Fruit fly (Drosophila melanogaster): ENCODE data around the gene Mi-2.

Gene Mi-2

dm6 chr3L:19872465-19872883 lies 37.5 kb downstream of the Mi-2 start (continued):
- TF ChIP-seq caup (GFP tag; optimal IDR thresholded peaks at IDR 0.05; ENCODE audit: severe bottlenecking), result no peak
- TF ChIP-seq tna (GFP tag; IDR thresholded peaks at IDR 0.05; ENCODE audit: partially characterized antibody), result 0 out of 2 replicates have a peak, but pooled peaks have one; percentile 23
- no peak for TF ChIP-seq CG18262 (tag; optimal IDR thresholded peaks at IDR 0.05)
- TF ChIP-seq esg (GFP tag; conservative IDR thresholded peaks at IDR 0.05), result no peak
- TF ChIP-seq CG1792 (GFP tag; optimal IDR thresholded peaks at IDR 0.05), result no peak
- TF ChIP-seq Hr78 (GFP tag; optimal IDR thresholded peaks at IDR 0.05), result no peak

DNA sequence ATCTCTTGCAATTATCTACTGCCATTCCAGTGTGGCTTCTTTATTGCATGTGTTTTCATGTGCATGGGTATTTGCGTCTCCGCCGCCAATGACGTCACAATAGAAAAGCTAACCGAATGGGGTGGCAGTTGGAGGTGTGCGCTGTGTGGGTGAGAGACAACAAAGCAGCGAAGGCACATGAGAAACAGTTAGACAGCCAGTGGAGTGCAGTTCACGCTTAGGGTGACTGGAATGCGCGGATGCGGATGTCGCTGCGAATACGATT lies 38.4 kb downstream of the Mi-2 start:
- TF ChIP-seq Stat92E (GFP tag; optimal IDR thresholded peaks at IDR 0.05) (no peak), CG4404 (GFP tag; IDR thresholded peaks at IDR 0.05) (no peak), HLH3B (GFP tag; IDR thresholded peaks at IDR 0.05) (no peak), HmgD (GFP tag; optimal IDR thresholded peaks at IDR 0.05) (no peak), nerfin-1 (tag; optimal IDR thresholded peaks at IDR 0.05) (peak; percentile 92), NK7.1 (GFP tag; optimal IDR thresholded peaks at IDR 0.05) (no peak), fu2 (GFP tag; optimal IDR thresholded peaks at IDR 0.05) (no peak), sens (GFP tag) (peak; percentile 50), Dip3 (GFP tag; optimal IDR thresholded peaks at IDR 0.05) (no peak), CG11504 (tag; optimal IDR thresholded peaks at IDR 0.05) (no peak), NC2β (GFP tag; optimal IDR thresholded peaks at IDR 0.05) (no peak), CG11696 (GFP tag; IDR thresholded peaks at IDR 0.05) (no peak), CG3065 (GFP tag; optimal IDR thresholded peaks at IDR 0.05) (no peak), cg (GFP tag; optimal IDR thresholded peaks at IDR 0.05) (no peak), vvl (GFP tag; IDR thresholded peaks at IDR 0.05) (no peak), mam (GFP tag; optimal IDR thresholded peaks at IDR 0.05) (no peak), lab (GFP tag; optimal IDR thresholded peaks at IDR 0.05) (no peak), stwl (tag; optimal IDR thresholded peaks at IDR 0.05) (no peak), crol (GFP tag; IDR thresholded peaks at IDR 0.05) (no peak), gem (tag; optimal IDR thresholded peaks at IDR 0.05) (no peak), CG12071 (GFP tag; optimal IDR thresholded peaks at IDR 0.05) (no peak), stc (GFP tag; IDR thresholded peaks at IDR 0.05) (peak; percentile 21; the same call in 1 of the 2 replicates), Med (GFP tag) (peak; percentile 10), CG13775 (GFP tag; optimal IDR thresholded peaks at IDR 0.05) (peak; percentile 81)

dm6 chr3L:19870843-19871666 lies 39.0 kb downstream of the Mi-2 start, which contains the start of the genes Rab8 and Usp32:
TSS of gene Rab8 (minus strand) at chr3L:19871078.
TSS of gene Usp32 (plus strand) at chr3L:19871139.
- peak; percentile 56 for TF ChIP-seq CG9437 (GFP tag; optimal IDR thresholded peaks at IDR 0.05)
- no peak for TF ChIP-seq dimm (GFP tag; IDR thresholded peaks at IDR 0.05)
- peak; percentile 23 for TF ChIP-seq gsb-n (tag; optimal IDR thresholded peaks at IDR 0.05)
- TF ChIP-seq Optix (GFP tag; IDR thresholded peaks at IDR 0.05), result 0 out of 3 replicates have a peak, but pooled peaks have one; percentile 43
- no peak for TF ChIP-seq slou (GFP tag; optimal IDR thresholded peaks at IDR 0.05)
- TF ChIP-seq sc (optimal IDR thresholded peaks at IDR 0.05), result no peak
- TF ChIP-seq sc (GFP tag; optimal IDR thresholded peaks at IDR 0.05), result peak; percentile 18
- peak; percentile 49 for TF ChIP-seq CG9727 (GFP tag; optimal IDR thresholded peaks at IDR 0.05)
- TF ChIP-seq CG12769 (tag; optimal IDR thresholded peaks at IDR 0.05), result peak; percentile 56
- no peak; the same call in 2 of the 3 replicates for TF ChIP-seq sr (GFP tag; IDR thresholded peaks at IDR 0.05)
- peak; percentile 61 for TF ChIP-seq grau (tag; optimal IDR thresholded peaks at IDR 0.05)
- peak; percentile 34 for TF ChIP-seq CG5245 (GFP tag; optimal IDR thresholded peaks at IDR 0.05)
- no peak for TF ChIP-seq sisA (GFP tag; IDR thresholded peaks at IDR 0.05)
- peak; percentile 32 for TF ChIP-seq CG10431 (GFP tag; optimal IDR thresholded peaks at IDR 0.05)
- TF ChIP-seq luna (GFP tag; optimal IDR thresholded peaks at IDR 0.05), result peak; percentile 55
- peak; percentile 33; the same call in 1 of the 2 replicates for TF ChIP-seq al (GFP tag; IDR thresholded peaks at IDR 0.05)
- TF ChIP-seq CG2202 (tag; optimal IDR thresholded peaks at IDR 0.05), result peak; percentile 25
- peak; percentile 96 for TF ChIP-seq Med (GFP tag)
- no peak for TF ChIP-seq cad (GFP tag; optimal IDR thresholded peaks at IDR 0.05)
- TF ChIP-seq CG5180 (GFP tag; optimal IDR thresholded peaks at IDR 0.05), result peak; percentile 7
- peak; percentile 18 for TF ChIP-seq CG3065 (GFP tag; optimal IDR thresholded peaks at IDR 0.05)

Data from whole organism, embryonic.